Worm (Caenorhabditis elegans) whole organism, late embryonic: Measurements from ENCODE around the gene gmeb-3.

Experiments
- Y22D7AL.16 ChIP-seq: sonication (generic microtip); optimal IDR thresholded peaks from 2 replicates; lab custom pipeline; 2016; ENCODE audit warnings: missing genetic modification characterization, missing compliant biosample characterization
- ceh-2 ChIP-seq: sonication (generic microtip); optimal IDR thresholded peaks from 2 replicates; lab custom pipeline; 2016; ENCODE audit warnings: missing genotype, missing genetic modification characterization, missing compliant biosample characterization
- ceh-9 ChIP-seq: sonication (generic microtip); optimal IDR thresholded peaks from 2 replicates; lab custom pipeline; 2016; ENCODE audit warnings: mild to moderate bottlenecking, missing genetic modification characterization, inconsistent platforms, missing compliant biosample characterization
- elt-2 ChIP-seq: sonication (generic microtip); optimal IDR thresholded peaks from 2 replicates; lab custom pipeline; 2016; ENCODE audit warnings: missing genetic modification reagents, missing genetic modification characterization, missing compliant biosample characterization
- elt-4 ChIP-seq: sonication (generic microtip); optimal IDR thresholded peaks from 2 replicates; lab custom pipeline; 2016; ENCODE audit warnings: missing genetic modification characterization, missing compliant biosample characterization
- hlh-15 ChIP-seq: sonication (generic microtip); optimal IDR thresholded peaks from 2 replicates; lab custom pipeline; 2016; ENCODE audit warnings: missing genetic modification characterization, missing compliant biosample characterization
- pha-4 ChIP-seq: fragments of 150-350 bp; optimal IDR thresholded peaks from 2 replicates; lab custom pipeline; 2018; ENCODE audit warnings: missing biosample characterization, missing genetic modification reagents, missing genetic modification characterization

DNA sequence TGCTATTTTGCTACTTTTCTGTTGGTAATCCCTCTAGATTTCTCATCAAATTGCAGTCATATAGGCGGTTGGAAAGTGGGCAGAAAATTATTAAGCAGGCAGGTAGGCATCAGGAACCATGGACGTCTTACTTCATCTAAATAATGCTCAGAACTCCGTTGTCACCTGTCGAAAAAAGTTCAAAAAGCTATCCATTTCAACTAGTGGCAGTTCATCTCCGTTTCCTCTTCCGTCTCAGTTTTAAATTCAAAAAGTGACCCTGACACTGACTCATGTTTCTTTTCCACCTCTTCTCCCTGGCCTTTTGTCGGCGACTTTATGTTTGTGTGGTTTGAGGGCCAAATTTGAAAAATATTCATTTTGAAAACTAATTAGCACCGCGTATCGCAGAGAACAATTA is 6.2 kb downstream of the gmeb-3 start:
- no peak for TF ChIP-seq ceh-9
- no peak for TF ChIP-seq hlh-15 (tag; lab: Kevin White, UChicago)
- no peak for TF ChIP-seq elt-4 (tag; lab: Kevin White, UChicago)
- TF ChIP-seq ceh-2 = no peak
- no peak for TF ChIP-seq elt-2 (tag; lab: Kevin White, UChicago)
- TF ChIP-seq Y22D7AL.16 (tag; lab: Kevin White, UChicago) = no peak
- TF ChIP-seq pha-4 (tag; lab: Kevin White, UChicago) = no peak
